Worm (Caenorhabditis elegans) whole organism, L3 larva: ENCODE results near the gene ceh-82.
"Not testable (repeated sequence)": the region's sequence is repeated elsewhere in the genome, so short reads cannot be mapped to it uniquely, and the experiment has no call there.

Experiments
- ama-1 ChIP-seq: fragments of 150-350 bp; optimal IDR thresholded peaks from 2 replicates; lab custom pipeline; 2018
- lin-15B ChIP-seq: fragments of 150-350 bp; optimal IDR thresholded peaks from 2 replicates; lab custom pipeline; 2014; ENCODE audit warnings: missing biosample characterization, missing genetic modification characterization
- nhr-12 ChIP-seq: fragments of 150-350 bp; optimal IDR thresholded peaks from 2 replicates; lab custom pipeline; 2014; ENCODE audit warnings: missing biosample characterization, missing genetic modification characterization
- nhr-77 ChIP-seq: fragments of 150-350 bp; optimal IDR thresholded peaks from 2 replicates; lab custom pipeline; 2014; ENCODE audit warnings: missing biosample characterization, missing genetic modification characterization
- pha-4 ChIP-seq: fragments of 150-350 bp; optimal IDR thresholded peaks from 2 replicates; lab custom pipeline; 2014; ENCODE audit warnings: missing biosample characterization, missing genetic modification reagents, missing genetic modification characterization
- snpc-4 ChIP-seq: fragments of 150-350 bp; optimal IDR thresholded peaks from 2 replicates; lab custom pipeline; 2014; ENCODE audit warnings: missing biosample characterization, missing genetic modification characterization
- unc-39 ChIP-seq: sonication (generic microtip); optimal IDR thresholded peaks from 4 replicates; lab custom pipeline; 2017; ENCODE audit warnings: missing biosample characterization, missing genetic modification characterization
- unc-62 ChIP-seq: fragments of 150-350 bp; sonication (generic microtip); optimal IDR thresholded peaks from 4 replicates; lab custom pipeline; 2014; ENCODE audit warnings: missing biosample characterization, missing genetic modification reagents, missing genetic modification characterization
- zag-1 ChIP-seq: fragments of 150-350 bp; optimal IDR thresholded peaks from 2 replicates; lab custom pipeline; 2014; ENCODE audit warnings: missing biosample characterization, missing genetic modification characterization

- TF ChIP-seq zag-1; pha-4 (tag; lab: Kevin White, UChicago); snpc-4 (tag; lab: Kevin White, UChicago); lin-15B (tag; lab: Kevin White, UChicago); nhr-12 (tag; lab: Kevin White, UChicago); ama-1 (lab: Kevin White, UChicago); nhr-77 (tag; lab: Kevin White, UChicago); unc-62 (GFP tag; lab: Kevin White, UChicago); unc-39: not testable (repeated sequence)
Measured at ce11 chrII:1775234-1775633, 43.2 kb downstream of the ceh-82 start, which contains the start of gene F36H5.14.
